Fruit fly (Drosophila melanogaster) whole organism, embryonic: ENCODE measurements around the gene awd.

Experiments used
- CG10543 ChIP-seq: fragments of 200-800 bp; sonication (Bioruptor generic); optimal IDR thresholded peaks from 3 replicates; lab custom pipeline; 2017; ENCODE audit warnings: missing biosample characterization, mild to moderate bottlenecking, missing genetic modification characterization, moderate library complexity
- CG1233 ChIP-seq: fragments of 200-800 bp; sonication (Bioruptor generic); optimal IDR thresholded peaks from 4 replicates; lab custom pipeline; 2018; ENCODE audit warnings: missing biosample characterization, mild to moderate bottlenecking, missing genetic modification characterization
- CG13287 ChIP-seq: fragments of 200-800 bp; sonication (Bioruptor generic); IDR thresholded peaks from 2 replicates; pipeline ENCODE4 v1.3.6; 2022; ENCODE audit warnings: missing biosample characterization, missing genetic modification characterization; ENCODE audit not compliant: partially characterized antibody
- CG15514 ChIP-seq: fragments of 200-800 bp; sonication (Bioruptor generic); optimal IDR thresholded peaks from 3 replicates; lab custom pipeline; 2017; ENCODE audit warnings: missing biosample characterization, missing genetic modification characterization, mild to moderate bottlenecking, moderate library complexity, missing genetic modification reagents
- CG18011 ChIP-seq: fragments of 200-800 bp; sonication (Bioruptor generic); optimal IDR thresholded peaks from 2 replicates; lab custom pipeline; 2017; ENCODE audit warnings: missing biosample characterization, missing genetic modification characterization, mild to moderate bottlenecking, moderate library complexity, missing genotype
- CG2116 ChIP-seq: fragments of 200-800 bp; sonication (Bioruptor generic); optimal IDR thresholded peaks from 3 replicates; lab custom pipeline; 2018; ENCODE audit warnings: missing biosample characterization, mild to moderate bottlenecking, missing genetic modification characterization
- CG32767 ChIP-seq: fragments of 200-800 bp; sonication (Bioruptor generic); IDR thresholded peaks from 2 replicates; pipeline ENCODE4 v1.3.6; 2022; ENCODE audit warnings: missing biosample characterization, missing genetic modification characterization
- CG34376 ChIP-seq: fragments of 200-800 bp; sonication (Bioruptor generic); optimal IDR thresholded peaks from 2 replicates; lab custom pipeline; 2018; ENCODE audit warnings: missing biosample characterization, mild to moderate bottlenecking, missing genetic modification characterization
- CG34422 ChIP-seq: fragments of 200-800 bp; sonication (Bioruptor generic); IDR thresholded peaks from 3 replicates; pipeline ENCODE4 v1.3.6; 2022; ENCODE audit warnings: missing biosample characterization, missing genetic modification characterization
- CG6765 ChIP-seq: fragments of 200-800 bp; sonication (Bioruptor generic); optimal IDR thresholded peaks from 3 replicates; lab custom pipeline; 2017; ENCODE audit warnings: missing biosample characterization, mild to moderate bottlenecking, missing genetic modification characterization
- CG6813 ChIP-seq: fragments of 200-800 bp; sonication (Bioruptor generic); optimal IDR thresholded peaks from 2 replicates; lab custom pipeline; 2017; ENCODE audit warnings: missing biosample characterization, missing genetic modification characterization, mild to moderate bottlenecking, moderate library complexity, missing genetic modification reagents
- CG7839 ChIP-seq: fragments of 200-800 bp; sonication (Bioruptor generic); optimal IDR thresholded peaks from 3 replicates; lab custom pipeline; 2018; ENCODE audit warnings: missing biosample characterization, mild to moderate bottlenecking, missing genetic modification characterization, moderate library complexity
- CG7963 ChIP-seq: fragments of 200-800 bp; sonication (Bioruptor generic); IDR thresholded peaks from 3 replicates; pipeline ENCODE4 v1.3.6; 2022; ENCODE audit warnings: missing biosample characterization, missing genetic modification characterization; ENCODE audit not compliant: partially characterized antibody
- CG9797 ChIP-seq: fragments of 200-800 bp; sonication (Bioruptor generic); optimal IDR thresholded peaks from 3 replicates; lab custom pipeline; 2018; ENCODE audit warnings: missing biosample characterization, mild to moderate bottlenecking, missing genetic modification characterization
- Dbx ChIP-seq: fragments of 200-800 bp; sonication (Bioruptor generic); IDR thresholded peaks from 3 replicates; pipeline ENCODE4 v1.3.6; 2022; ENCODE audit warnings: missing biosample characterization, missing genetic modification characterization
- Deaf1 ChIP-seq: fragments of 200-800 bp; optimal IDR thresholded peaks from 3 replicates; lab custom pipeline; 2019; ENCODE audit warnings: missing biosample characterization, mild to moderate bottlenecking, missing genetic modification characterization, moderate library complexity
- Dfd ChIP-seq, 2 experiments: fragments of >200 bp; optimal IDR thresholded peaks; 2 replicates each; lab custom pipeline; 2017; ENCODE audit warnings: missing biosample characterization in 2 of 2, missing genetic modification characterization in 2 of 2
- Dp ChIP-seq: fragments of 200-800 bp; sonication (Bioruptor generic); optimal IDR thresholded peaks from 2 replicates; lab custom pipeline; 2018; ENCODE audit warnings: missing biosample characterization, mild to moderate bottlenecking, missing genetic modification characterization, moderate library complexity
- Dref ChIP-seq: fragments of 200-800 bp; sonication (Bioruptor generic); IDR thresholded peaks from 2 replicates; pipeline ENCODE4 v1.3.6; 2022; ENCODE audit warnings: missing biosample characterization, missing genetic modification characterization
- E2f1 ChIP-seq: fragments of 200-800 bp; sonication (Bioruptor generic); IDR thresholded peaks from 2 replicates; pipeline ENCODE4 v1.3.6; 2022; ENCODE audit warnings: missing biosample characterization, missing genetic modification characterization
- Fer1 ChIP-seq: fragments of 200-800 bp; sonication (Bioruptor generic); optimal IDR thresholded peaks from 2 replicates; lab custom pipeline; 2017; ENCODE audit warnings: missing biosample characterization, mild to moderate bottlenecking, missing genetic modification characterization
- HLH54F ChIP-seq: fragments of 200-800 bp; sonication (Bioruptor generic); optimal IDR thresholded peaks from 3 replicates; lab custom pipeline; 2016; ENCODE audit warnings: missing biosample characterization, missing genetic modification characterization
- HmgZ ChIP-seq: fragments of 200-800 bp; sonication (Bioruptor generic); optimal IDR thresholded peaks from 2 replicates; lab custom pipeline; 2018; ENCODE audit warnings: missing biosample characterization, mild to moderate bottlenecking, missing genetic modification characterization
- Hr51 ChIP-seq, 2 experiments: fragments of 200-800 bp; sonication (Bioruptor generic); optimal IDR thresholded peaks; 2 replicates in 1 of 2; 3 replicates in 1 of 2; lab custom pipeline; 2016 to 2018; ENCODE audit warnings: missing biosample characterization in 2 of 2, missing genetic modification characterization in 2 of 2, mild to moderate bottlenecking in 1 of 2, moderate library complexity in 1 of 2
- Lhr ChIP-seq: fragments of 200-800 bp; sonication (Bioruptor generic); optimal IDR thresholded peaks from 3 replicates; lab custom pipeline; 2017; ENCODE audit warnings: mild to moderate bottlenecking, missing biosample characterization, missing genetic modification reagents, missing genetic modification characterization
- MESR4 ChIP-seq: fragments of 200-800 bp; sonication (Bioruptor generic); optimal IDR thresholded peaks from 2 replicates; lab custom pipeline; 2018; ENCODE audit warnings: missing biosample characterization, mild to moderate bottlenecking, missing genetic modification characterization, moderate library complexity
- Max ChIP-seq: fragments of 200-800 bp; sonication (Bioruptor generic); optimal IDR thresholded peaks from 2 replicates; lab custom pipeline; 2016; ENCODE audit warnings: missing biosample characterization, mild to moderate bottlenecking, missing genetic modification characterization
- Rfx ChIP-seq: fragments of 200-800 bp; sonication (Bioruptor generic); IDR thresholded peaks from 2 replicates; pipeline ENCODE4 v1.3.6; 2022; ENCODE audit warnings: missing biosample characterization, missing genetic modification characterization
- Stat92E ChIP-seq, 3 experiments: fragments of >200 bp in 2 of 3; fragments of 200-800 bp in 1 of 3; sonication (Bioruptor generic) in 1 of 3; optimal IDR thresholded peaks; 2 replicates each; lab custom pipeline; 2017 to 2019; ENCODE audit warnings: missing biosample characterization in 3 of 3, missing genetic modification characterization in 3 of 3, mild to moderate bottlenecking in 1 of 3, moderate library complexity in 1 of 3
- Vsx1 ChIP-seq: fragments of 200-800 bp; sonication (Bioruptor generic); optimal IDR thresholded peaks from 2 replicates; lab custom pipeline; 2017; ENCODE audit warnings: missing biosample characterization, mild to moderate bottlenecking, missing genetic modification characterization, missing genetic modification reagents
- ac ChIP-seq: fragments of 200-800 bp; sonication (Bioruptor generic); optimal IDR thresholded peaks from 3 replicates; lab custom pipeline; 2017; ENCODE audit warnings: missing biosample characterization, mild to moderate bottlenecking, missing genetic modification characterization
- ara ChIP-seq: fragments of 200-800 bp; sonication (Bioruptor generic); IDR thresholded peaks from 2 replicates; pipeline ENCODE4 v1.3.6; 2022; ENCODE audit warnings: missing biosample characterization, missing genetic modification characterization
- ato ChIP-seq: fragments of 200-800 bp; sonication (Bioruptor generic); IDR thresholded peaks from 2 replicates; pipeline ENCODE4 v1.3.6; 2022; ENCODE audit warnings: missing biosample characterization, missing genetic modification characterization; ENCODE audit not compliant: partially characterized antibody
- chinmo ChIP-seq: fragments of 200-800 bp; sonication (Bioruptor generic); IDR thresholded peaks from 4 replicates; pipeline ENCODE4 v1.3.6; 2022; ENCODE audit warnings: missing biosample characterization, missing genetic modification characterization; ENCODE audit not compliant: partially characterized antibody
- ci ChIP-seq: fragments of 200-800 bp; sonication (Bioruptor generic); IDR thresholded peaks from 3 replicates; pipeline ENCODE4 v1.3.6; 2022; ENCODE audit warnings: missing biosample characterization, missing genetic modification characterization
- da ChIP-seq: fragments of 200-800 bp; sonication (Bioruptor generic); optimal IDR thresholded peaks from 2 replicates; lab custom pipeline; 2016; ENCODE audit warnings: missing biosample characterization, missing genetic modification characterization
- dpn ChIP-seq, 2 experiments: fragments of 200-800 bp; sonication (Bioruptor generic); optimal IDR thresholded peaks; 3 replicates each; lab custom pipeline; 2016; ENCODE audit warnings: missing biosample characterization in 2 of 2, missing genetic modification characterization in 2 of 2
- ewg ChIP-seq: fragments of 200-800 bp; sonication (Bioruptor generic); optimal IDR thresholded peaks from 3 replicates; lab custom pipeline; 2017; ENCODE audit warnings: mild to moderate bottlenecking, missing biosample characterization, missing genetic modification reagents, missing genetic modification characterization
- exex ChIP-seq: fragments of 200-800 bp; sonication (Bioruptor generic); optimal IDR thresholded peaks from 4 replicates; lab custom pipeline; 2018; ENCODE audit warnings: missing biosample characterization, mild to moderate bottlenecking, missing genetic modification characterization, moderate library complexity
- klu ChIP-seq: fragments of 200-800 bp; sonication (Bioruptor generic); IDR thresholded peaks from 2 replicates; pipeline ENCODE4 v1.3.6; 2022; ENCODE audit warnings: missing biosample characterization, missing genetic modification characterization
- phol ChIP-seq: fragments of 200-800 bp; sonication (Bioruptor generic); optimal IDR thresholded peaks from 3 replicates; lab custom pipeline; 2018; ENCODE audit warnings: missing biosample characterization, mild to moderate bottlenecking, missing genetic modification characterization, moderate library complexity
- rib ChIP-seq: fragments of 200-800 bp; sonication (Bioruptor generic); IDR thresholded peaks from 2 replicates; pipeline ENCODE4 v1.3.6; 2022; ENCODE audit warnings: missing biosample characterization, missing genetic modification characterization
- sob ChIP-seq: fragments of 200-800 bp; sonication (Bioruptor generic); IDR thresholded peaks from 2 replicates; pipeline ENCODE4 v1.3.6; 2022; ENCODE audit warnings: missing biosample characterization, missing genetic modification characterization
- sug ChIP-seq: fragments of 200-800 bp; optimal IDR thresholded peaks from 2 replicates; lab custom pipeline; 2019; ENCODE audit warnings: missing biosample characterization, mild to moderate bottlenecking, missing genetic modification characterization, moderate library complexity
- trem ChIP-seq: fragments of 200-800 bp; optimal IDR thresholded peaks from 3 replicates; lab custom pipeline; 2019; ENCODE audit warnings: missing biosample characterization, mild to moderate bottlenecking, missing genetic modification characterization, moderate library complexity
- tup ChIP-seq: fragments of 200-800 bp; sonication (Bioruptor generic); optimal IDR thresholded peaks from 2 replicates; lab custom pipeline; 2016; ENCODE audit warnings: missing biosample characterization, mild to moderate bottlenecking, missing genetic modification characterization, moderate library complexity
- zen2 ChIP-seq: fragments of 200-800 bp; sonication (Bioruptor generic); IDR thresholded peaks from 3 replicates; pipeline ENCODE4 v1.3.6; 2022; ENCODE audit warnings: missing biosample characterization, missing genetic modification characterization; ENCODE audit not compliant: partially characterized antibody

Gene awd

DNA sequence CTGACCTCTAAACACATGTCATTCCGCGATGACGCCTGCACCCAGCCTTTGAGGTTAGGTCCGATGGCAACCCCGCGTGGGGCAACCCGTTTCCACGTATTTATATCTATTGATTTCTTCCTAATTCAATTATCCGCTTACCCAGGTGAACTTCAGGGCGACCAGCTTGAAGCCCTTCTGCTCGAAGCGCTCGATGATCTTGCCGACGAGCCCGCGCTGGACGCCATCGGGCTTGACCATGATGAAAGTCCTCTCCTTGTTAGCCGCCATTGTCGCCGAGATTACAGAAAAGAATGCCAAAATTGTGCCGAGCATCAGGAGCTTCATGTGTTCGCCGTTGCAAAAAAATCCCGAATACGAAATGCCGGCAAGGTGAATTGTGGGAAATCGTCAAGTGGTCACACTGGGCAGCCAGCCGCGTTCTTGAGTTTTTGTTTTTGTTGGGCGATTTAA, at the start of gene awd (continued):
- TF ChIP-seq CG15514 (GFP tag; lab: Kevin White, UChicago) = peak; percentile 85
- TF ChIP-seq Stat92E (GFP tag; optimal IDR thresholded peaks at IDR 0.05; lab: Kevin White, UChicago) = peak in 1 of 3 experiments; percentile 5
- 0 out of 4 replicates have a peak, but pooled peaks have one; percentile 44 for TF ChIP-seq chinmo (GFP tag; lab: Robert Waterston, UW)
- TF ChIP-seq exex (tag; lab: Kevin White, UChicago) = peak; percentile 25
- TF ChIP-seq CG7963 = no peak
- TF ChIP-seq CG18011 (GFP tag; lab: Kevin White, UChicago) = no peak
- peak; percentile 15 for TF ChIP-seq Deaf1 (tag; lab: Kevin White, UChicago)
- TF ChIP-seq, all 482 proteins: peak for 80

DNA sequence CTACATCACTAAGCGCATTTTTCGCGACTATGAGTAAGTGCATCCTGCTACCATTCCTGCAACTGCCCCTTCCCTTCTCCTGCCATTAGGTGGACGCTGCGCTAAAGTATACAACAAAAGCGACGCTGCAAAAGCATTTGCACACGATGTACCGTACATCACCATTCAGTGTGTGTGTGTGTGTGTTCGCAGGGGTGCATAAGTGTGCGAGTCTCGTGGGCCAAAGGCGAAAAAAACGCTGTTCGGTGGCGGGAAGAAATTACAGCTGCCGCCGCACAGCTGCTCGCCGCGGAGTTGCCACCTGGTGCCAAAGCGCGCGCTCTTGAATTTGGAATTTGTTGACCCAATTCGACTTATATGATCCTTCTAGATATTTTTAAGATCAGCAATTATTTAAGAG, 48.6 kb upstream of the awd start:
- peak; percentile 70 for TF ChIP-seq da
- TF ChIP-seq zen2 (GFP tag; lab: Robert Waterston, UW) = 0 out of 3 replicates have a peak, but pooled peaks have one; percentile 62
- TF ChIP-seq CG13287 (GFP tag; lab: Robert Waterston, UW) = peak; percentile 4; the same call in 1 of the 2 replicates
- peak; percentile 60 for TF ChIP-seq HmgZ (tag; lab: Kevin White, UChicago)
- peak; percentile 23 for TF ChIP-seq CG34376 (GFP tag; lab: Kevin White, UChicago)
- TF ChIP-seq CG6813 (GFP tag; lab: Kevin White, UChicago) = no peak
- no peak for TF ChIP-seq HLH54F
- TF ChIP-seq CG9797 (GFP tag; lab: Kevin White, UChicago) = peak; percentile 28
- peak; percentile 22; the same call in 1 of the 2 replicates for TF ChIP-seq ato (GFP tag; lab: Robert Waterston, UW)
- no peak for TF ChIP-seq Dfd (GFP tag; optimal IDR thresholded peaks at IDR 0.05; lab: Kevin White, UChicago)
- peak; percentile 30; the same call in 1 of the 2 replicates for TF ChIP-seq rib (GFP tag; lab: Robert Waterston, UW)
- TF ChIP-seq phol (tag; lab: Kevin White, UChicago) = peak; percentile 9
- peak; percentile 95 for TF ChIP-seq Dp (GFP tag; lab: Kevin White, UChicago)
- TF ChIP-seq Hr51 (GFP tag; optimal IDR thresholded peaks at IDR 0.05; lab: Kevin White, UChicago) = no peak
- no peak for TF ChIP-seq Fer1 (GFP tag; lab: Kevin White, UChicago)
- peak; percentile 45; the same call in 1 of the 2 replicates for TF ChIP-seq Dref (GFP tag; lab: Robert Waterston, UW)
- TF ChIP-seq CG32767 = no peak
- peak; percentile 14 for TF ChIP-seq Lhr (GFP tag; lab: Kevin White, UChicago)
- TF ChIP-seq klu (GFP tag; lab: Robert Waterston, UW) = no peak
- no peak for TF ChIP-seq dpn (GFP tag; optimal IDR thresholded peaks at IDR 0.05; lab: Kevin White, UChicago)
- peak; percentile 16; the same call in 1 of the 2 replicates for TF ChIP-seq ara
- TF ChIP-seq CG7839 (tag; lab: Kevin White, UChicago) = no peak
- TF ChIP-seq CG1233 (GFP tag; lab: Kevin White, UChicago) = no peak
- peak; percentile 16 for TF ChIP-seq MESR4 (GFP tag; lab: Kevin White, UChicago)
- no peak for TF ChIP-seq CG6765
- TF ChIP-seq ac (GFP tag; lab: Kevin White, UChicago) = peak; percentile 81
- no peak; the same call in 1 of the 2 replicates for TF ChIP-seq sob (GFP tag; lab: Robert Waterston, UW)
- peak; percentile 40; the same call in 1 of the 2 replicates for TF ChIP-seq Rfx (GFP tag; lab: Robert Waterston, UW)
- peak; percentile 23 for TF ChIP-seq Max (GFP tag; lab: Kevin White, UChicago)
- TF ChIP-seq tup = no peak
- peak; percentile 71; the same call in 1 of the 3 replicates for TF ChIP-seq CG34422 (GFP tag; lab: Robert Waterston, UW)
- no peak for TF ChIP-seq CG10543
- TF ChIP-seq CG2116 (GFP tag; lab: Kevin White, UChicago) = peak; percentile 39
- TF ChIP-seq E2f1 = peak; percentile 87
- TF ChIP-seq ci (GFP tag; lab: Robert Waterston, UW) = peak; percentile 56; the same call in 1 of the 3 replicates
- 0 out of 3 replicates have a peak, but pooled peaks have one; percentile 17 for TF ChIP-seq Dbx (GFP tag; lab: Robert Waterston, UW)
- peak; percentile 24 for TF ChIP-seq ewg (GFP tag; lab: Kevin White, UChicago)
- TF ChIP-seq Vsx1 (GFP tag; lab: Kevin White, UChicago) = no peak
- TF ChIP-seq sug = peak; percentile 96
- TF ChIP-seq trem = peak; percentile 51
